Worm (Caenorhabditis elegans): ENCODE data around the gene ilys-2.

ce11 chrIV:2497615-2498183 lies 30.2 kb downstream of the ilys-2 start, which contains the start of gene Y69A2AR.16:
- TF ChIP-seq C06A6.2 (GFP tag; conservative IDR thresholded peaks at IDR 0.05): no peak
- no peak for TF ChIP-seq ccch-3 (GFP tag; optimal IDR thresholded peaks at IDR 0.05)
- TF ChIP-seq egl-18 (GFP tag; IDR thresholded peaks at IDR 0.05): no peak
- TF ChIP-seq cebp-2 (GFP tag; IDR thresholded peaks at IDR 0.05): no peak
- no peak for TF ChIP-seq snpc-4 (GFP tag; optimal IDR thresholded peaks at IDR 0.05)
- TF ChIP-seq snpc-4 (tag; optimal IDR thresholded peaks at IDR 0.05): no peak
- TF ChIP-seq hsf-1 (GFP tag; IDR thresholded peaks at IDR 0.05): no peak
- no peak for TF ChIP-seq F49E8.2 (tag; optimal IDR thresholded peaks at IDR 0.05; ENCODE audit: insufficient read depth)
- TF ChIP-seq sptf-2 (GFP tag; optimal IDR thresholded peaks at IDR 0.05): no peak
- peak; percentile 72 for TF ChIP-seq repo-1 (tag; optimal IDR thresholded peaks at IDR 0.05)
- TF ChIP-seq ceh-40 (GFP tag; IDR thresholded peaks at IDR 0.05): no peak
- no peak for TF ChIP-seq pha-4 (tag; optimal IDR thresholded peaks at IDR 0.05)
- TF ChIP-seq sdz-38 (tag; optimal IDR thresholded peaks at IDR 0.05): no peak
- no peak for TF ChIP-seq attf-5 (GFP tag; optimal IDR thresholded peaks at IDR 0.05)
- TF ChIP-seq gei-17 (GFP tag; optimal IDR thresholded peaks at IDR 0.05): no peak
